Fruit fly (Drosophila melanogaster) whole organism, wandering third instar larva: ENCODE measurements around the gene Lsd-2.

Source experiments
- Abd-B ChIP-seq: fragments of >200 bp; optimal IDR thresholded peaks from 2 replicates; lab custom pipeline; 2017; ENCODE audit warnings: missing biosample characterization, missing genetic modification characterization
- CG32264 ChIP-seq: fragments of 200-800 bp; sonication (Bioruptor generic); optimal IDR thresholded peaks from 2 replicates; lab custom pipeline; 2016; ENCODE audit warnings: missing biosample characterization, missing genetic modification characterization
- CG9705 ChIP-seq: fragments of 200-800 bp; sonication (Bioruptor generic); optimal IDR thresholded peaks from 2 replicates; lab custom pipeline; 2018; ENCODE audit warnings: missing biosample characterization, mild to moderate bottlenecking, missing genetic modification characterization
- CrebA ChIP-seq: fragments of 200-800 bp; sonication (Bioruptor generic); optimal IDR thresholded peaks from 2 replicates; lab custom pipeline; 2016; ENCODE audit warnings: missing biosample characterization, mild to moderate bottlenecking, missing genetic modification characterization, borderline replicate concordance
- Dfd ChIP-seq: fragments of >200 bp; optimal IDR thresholded peaks from 2 replicates; lab custom pipeline; 2017; ENCODE audit warnings: missing biosample characterization, missing genetic modification characterization
- Dif ChIP-seq: fragments of 200-275, 200-300 bp; sonication (Bioruptor generic); optimal IDR thresholded peaks from 2 replicates; lab custom pipeline; 2018; ENCODE audit warnings: missing biosample characterization, missing genetic modification characterization; ENCODE audit not compliant: partially characterized antibody
- GATAd ChIP-seq: sonication (Bioruptor generic); optimal IDR thresholded peaks from 2 replicates; lab custom pipeline; 2016; ENCODE audit warnings: missing biosample characterization, missing genetic modification characterization
- HLH106 ChIP-seq: fragments of 200-800 bp; optimal IDR thresholded peaks from 3 replicates; lab custom pipeline; 2019; ENCODE audit warnings: missing biosample characterization, mild to moderate bottlenecking, missing genetic modification characterization, moderate library complexity
- Hnf4 ChIP-seq: fragments of 200-800 bp; sonication (Bioruptor generic); optimal IDR thresholded peaks from 2 replicates; lab custom pipeline; 2016; ENCODE audit warnings: missing biosample characterization, mild to moderate bottlenecking, missing genetic modification characterization
- Hr78 ChIP-seq: fragments of >200 bp; optimal IDR thresholded peaks from 2 replicates; lab custom pipeline; 2017; ENCODE audit warnings: missing biosample characterization, missing genetic modification characterization
- Hr83 ChIP-seq: fragments of 200-300 bp; sonication (Bioruptor generic); optimal IDR thresholded peaks from 2 replicates; lab custom pipeline; 2016; ENCODE audit warnings: missing biosample characterization, mild to moderate bottlenecking, missing genetic modification characterization, moderate library complexity; ENCODE audit not compliant: poor library complexity, severe bottlenecking
- Jra ChIP-seq: sonication (Bioruptor generic); optimal IDR thresholded peaks from 2 replicates; lab custom pipeline; 2016; ENCODE audit warnings: missing biosample characterization, missing genetic modification characterization
- Mio ChIP-seq: sonication (Bioruptor generic); optimal IDR thresholded peaks from 2 replicates; lab custom pipeline; 2016; ENCODE audit warnings: missing biosample characterization, missing genetic modification characterization
- Myc ChIP-seq: fragments of >200 bp; optimal IDR thresholded peaks from 2 replicates; lab custom pipeline; 2017
- N ChIP-seq: fragments of >200 bp; optimal IDR thresholded peaks from 2 replicates; lab custom pipeline; 2018; ENCODE audit warnings: missing biosample characterization, missing external identifiers, missing genetic modification characterization
- OdsH ChIP-seq: fragments of 200-800 bp; sonication (Bioruptor generic); optimal IDR thresholded peaks from 2 replicates; lab custom pipeline; 2016; ENCODE audit warnings: missing biosample characterization, mild to moderate bottlenecking, missing genetic modification characterization
- Rel ChIP-seq, 2 experiments: fragments of 200-800 bp; sonication (Bioruptor generic) in 1 of 2; optimal IDR thresholded peaks; 2 replicates in 1 of 2; 3 replicates in 1 of 2; lab custom pipeline; 2016 to 2019; ENCODE audit warnings: mild to moderate bottlenecking in 2 of 2, missing biosample characterization in 2 of 2, missing genetic modification characterization in 2 of 2, moderate library complexity in 1 of 2
- Sp1 ChIP-seq: fragments of 200-800 bp; sonication (Bioruptor generic); optimal IDR thresholded peaks from 3 replicates; lab custom pipeline; 2019; ENCODE audit warnings: missing biosample characterization, mild to moderate bottlenecking, missing genetic modification characterization, moderate library complexity
- Vsx2 ChIP-seq: fragments of 200-300, 225-300 bp; sonication (Bioruptor generic); optimal IDR thresholded peaks from 2 replicates; lab custom pipeline; 2018; ENCODE audit warnings: missing biosample characterization, missing genetic modification characterization; ENCODE audit not compliant: partially characterized antibody
- br ChIP-seq: fragments of 200-800 bp; sonication (Bioruptor generic); optimal IDR thresholded peaks from 2 replicates; lab custom pipeline; 2016; ENCODE audit warnings: missing biosample characterization, missing genetic modification characterization
- brk ChIP-seq: fragments of 200-800 bp; sonication (Bioruptor generic); optimal IDR thresholded peaks from 2 replicates; lab custom pipeline; 2016; ENCODE audit warnings: missing biosample characterization, mild to moderate bottlenecking, missing genetic modification characterization
- dl ChIP-seq, 2 experiments: fragments of 175-275, 200-275 bp in 1 of 2; fragments of 200-275 bp in 1 of 2; sonication (Bioruptor generic); optimal IDR thresholded peaks; lab custom pipeline; 2018; ENCODE audit warnings: mild to moderate bottlenecking in 2 of 2, missing biosample characterization in 2 of 2, missing genetic modification characterization in 2 of 2, moderate library complexity in 2 of 2; ENCODE audit not compliant: partially characterized antibody in 2 of 2, insufficient read depth in 1 of 2
- dmrt93B ChIP-seq: fragments of 200-800 bp; sonication (Bioruptor generic); optimal IDR thresholded peaks from 2 replicates; lab custom pipeline; 2018; ENCODE audit warnings: missing biosample characterization, mild to moderate bottlenecking, missing genetic modification characterization
- dsf ChIP-seq: sonication (Bioruptor generic); optimal IDR thresholded peaks from 2 replicates; lab custom pipeline; 2016; ENCODE audit warnings: missing biosample characterization, missing genetic modification characterization, borderline replicate concordance
- ey ChIP-seq: fragments of 200-800 bp; sonication (Bioruptor generic); optimal IDR thresholded peaks from 2 replicates; lab custom pipeline; 2016; ENCODE audit warnings: missing biosample characterization, missing genetic modification characterization
- foxo ChIP-seq, 2 experiments: fragments of 200-800 bp; sonication (Bioruptor generic); optimal IDR thresholded peaks; 2 replicates in 1 of 2; 3 replicates in 1 of 2; lab custom pipeline; 2016 to 2017; ENCODE audit warnings: missing biosample characterization in 2 of 2, missing genetic modification characterization in 2 of 2
- fru ChIP-seq: fragments of 200-800 bp; sonication (Bioruptor generic); optimal IDR thresholded peaks from 3 replicates; lab custom pipeline; 2016; ENCODE audit warnings: missing biosample characterization, mild to moderate bottlenecking, missing genetic modification characterization
- h ChIP-seq: fragments of 200-800 bp; sonication (Bioruptor generic); optimal IDR thresholded peaks from 3 replicates; lab custom pipeline; 2016; ENCODE audit warnings: missing biosample characterization, mild to moderate bottlenecking, missing genetic modification characterization
- jim ChIP-seq: fragments of 175-275, 200-325 bp; sonication (Bioruptor generic); optimal IDR thresholded peaks from 2 replicates; lab custom pipeline; 2016; ENCODE audit warnings: missing biosample characterization, mild to moderate bottlenecking, missing genetic modification characterization
- lola ChIP-seq: fragments of >200 bp; optimal IDR thresholded peaks from 2 replicates; lab custom pipeline; 2017; ENCODE audit warnings: missing biosample characterization, missing genetic modification characterization
- pan ChIP-seq: fragments of >200 bp; optimal IDR thresholded peaks from 2 replicates; lab custom pipeline; 2017
- psq ChIP-seq: fragments of 200-800 bp; sonication (Bioruptor generic); optimal IDR thresholded peaks from 3 replicates; lab custom pipeline; 2017; ENCODE audit warnings: missing biosample characterization, mild to moderate bottlenecking, missing genetic modification characterization, moderate library complexity
- rgr ChIP-seq: fragments of 200-800 bp; sonication (Bioruptor generic); optimal IDR thresholded peaks from 3 replicates; lab custom pipeline; 2016; ENCODE audit warnings: missing biosample characterization, mild to moderate bottlenecking, missing genetic modification characterization
- sage ChIP-seq: fragments of 200-800 bp; sonication (Bioruptor generic); optimal IDR thresholded peaks from 2 replicates; lab custom pipeline; 2016; ENCODE audit warnings: missing biosample characterization, mild to moderate bottlenecking, missing genetic modification characterization
- sv ChIP-seq: fragments of 200-800 bp; sonication (Bioruptor generic); optimal IDR thresholded peaks from 3 replicates; lab custom pipeline; 2016; ENCODE audit warnings: missing biosample characterization, missing genetic modification characterization
- tai ChIP-seq: sonication (Bioruptor generic); optimal IDR thresholded peaks from 2 replicates; lab custom pipeline; 2016; ENCODE audit warnings: missing biosample characterization, missing genetic modification characterization
- usp ChIP-seq: fragments of >200 bp; optimal IDR thresholded peaks from 2 replicates; lab custom pipeline; 2017; ENCODE audit warnings: missing biosample characterization, missing genetic modification characterization
- woc ChIP-seq: sonication (Bioruptor generic); optimal IDR thresholded peaks from 2 replicates; lab custom pipeline; 2016; ENCODE audit warnings: missing biosample characterization, mild to moderate bottlenecking, missing genetic modification characterization

Gene Lsd-2

dm6 chrX:15074646-15075351, 1.2 kb downstream of the Lsd-2 start:
- TF ChIP-seq Vsx2 (GFP tag; lab: Kevin White, UChicago) (no peak), Dif (GFP tag; lab: Kevin White, UChicago) (no peak), Sp1 (GFP tag; lab: Kevin White, UChicago) (peak; percentile 76), brk (peak; percentile 65), OdsH (GFP tag; lab: Kevin White, UChicago) (peak; percentile 72), foxo (GFP tag; optimal IDR thresholded peaks at IDR 0.05; lab: Kevin White, UChicago) (peak in 1 of 2 experiments; percentile 90), CrebA (no peak), rgr (GFP tag; lab: Kevin White, UChicago) (peak; percentile 85), Hnf4 (GFP tag; lab: Kevin White, UChicago) (peak; percentile 87), dmrt93B (peak; percentile 49), Abd-B (no peak), lola (GFP tag; lab: Kevin White, UChicago) (no peak), fru (GFP tag; lab: Kevin White, UChicago) (peak; percentile 90), sage (GFP tag; lab: Kevin White, UChicago) (no peak), Jra (GFP tag; lab: Kevin White, UChicago) (peak; percentile 70), ey (peak; percentile 85), GATAd (GFP tag; lab: Kevin White, UChicago) (peak; percentile 50), jim (GFP tag; lab: Kevin White, UChicago) (peak; percentile 56), psq (GFP tag; lab: Kevin White, UChicago) (peak; percentile 65), Hr83 (peak; percentile 64), tai (GFP tag; lab: Kevin White, UChicago) (peak; percentile 70), usp (no peak), HLH106 (tag; lab: Kevin White, UChicago) (peak; percentile 70), sv (GFP tag; lab: Kevin White, UChicago) (peak; percentile 91), dl (GFP tag; optimal IDR thresholded peaks at IDR 0.05; lab: Kevin White, UChicago; ENCODE audit: insufficient read depth in 1 of 2, partially characterized antibody in 2 of 2) (no peak), pan (lab: Kevin White, UChicago) (no peak), CG9705 (GFP tag; lab: Kevin White, UChicago) (peak; percentile 47), Hr78 (GFP tag; lab: Kevin White, UChicago) (no peak), dsf (GFP tag; lab: Kevin White, UChicago) (no peak), h (GFP tag; lab: Kevin White, UChicago) (peak; percentile 86), N (GFP tag; lab: Kevin White, UChicago) (no peak), Myc (peak; percentile 95), CG32264 (GFP tag; lab: Kevin White, UChicago) (peak; percentile 10), Mio (peak; percentile 31), br (GFP tag; lab: Kevin White, UChicago) (peak; percentile 88), Rel (GFP tag; optimal IDR thresholded peaks at IDR 0.05; lab: Kevin White, UChicago) (no peak), Rel (tag; optimal IDR thresholded peaks at IDR 0.05; lab: Kevin White, UChicago) (no peak), Dfd (no peak), woc (GFP tag; lab: Kevin White, UChicago) (peak; percentile 87)

dm6 chrX:15070811-15071479, 5.1 kb downstream of the Lsd-2 start:
- TF ChIP-seq psq (GFP tag; lab: Kevin White, UChicago) (peak; percentile 29), fru (GFP tag; lab: Kevin White, UChicago) (peak; percentile 25), rgr (GFP tag; lab: Kevin White, UChicago) (peak; percentile 13), Rel (GFP tag; optimal IDR thresholded peaks at IDR 0.05; lab: Kevin White, UChicago) (peak; percentile 22), Rel (tag; optimal IDR thresholded peaks at IDR 0.05; lab: Kevin White, UChicago) (peak; percentile 38), Hr83 (peak; percentile 76), CrebA (peak; percentile 6), Sp1 (GFP tag; lab: Kevin White, UChicago) (peak; percentile 38), ey (peak; percentile 24), Hr78 (GFP tag; lab: Kevin White, UChicago) (no peak), lola (GFP tag; lab: Kevin White, UChicago) (no peak), Hnf4 (GFP tag; lab: Kevin White, UChicago) (peak; percentile 71), sage (GFP tag; lab: Kevin White, UChicago) (no peak), foxo (GFP tag; optimal IDR thresholded peaks at IDR 0.05; lab: Kevin White, UChicago) (peak in 1 of 2 experiments; percentile 41), dl (GFP tag; optimal IDR thresholded peaks at IDR 0.05; lab: Kevin White, UChicago; ENCODE audit: insufficient read depth in 1 of 2, partially characterized antibody in 2 of 2) (peak in 1 of 2 experiments; percentile 7), brk (peak; percentile 62), Jra (GFP tag; lab: Kevin White, UChicago) (no peak), h (GFP tag; lab: Kevin White, UChicago) (peak; percentile 58)
